Worm (Caenorhabditis elegans): Measurements from ENCODE around the gene ccch-2.
"Not testable (repeated sequence)": the region's sequence is repeated elsewhere in the genome, so short reads cannot be mapped to it uniquely, and the experiment has no call there.

Gene ccch-2

ce11 chrIV:16277291-16277690 is 711 bp upstream of the ccch-2 start, which contains the start of gene F38C2.7:
Gene F38C2.7 (minus strand): TSS chrIV:16277391.
- no peak for TF ChIP-seq tra-4 (tag; optimal IDR thresholded peaks at IDR 0.05)
- no peak for TF ChIP-seq F13C5.2 (tag; optimal IDR thresholded peaks at IDR 0.05)
- no peak for TF ChIP-seq scrt-1 (GFP tag; IDR thresholded peaks at IDR 0.05)
- no peak for TF ChIP-seq tbx-37 (GFP tag; conservative IDR thresholded peaks at IDR 0.05)
- TF ChIP-seq flt-1 (GFP tag; IDR thresholded peaks at IDR 0.05) = no peak
- TF ChIP-seq pes-1 (GFP tag; IDR thresholded peaks at IDR 0.05) = no peak
- TF ChIP-seq ceh-13 (GFP tag; optimal IDR thresholded peaks at IDR 0.05) = no peak
- TF ChIP-seq ama-1 (optimal IDR thresholded peaks at IDR 0.05) = no peak
- TF ChIP-seq ceh-36 (tag; optimal IDR thresholded peaks at IDR 0.05) = no peak
- no peak for TF ChIP-seq aly-1 (tag; optimal IDR thresholded peaks at IDR 0.05)
- no peak for TF ChIP-seq hmbx-1 (tag; optimal IDR thresholded peaks at IDR 0.05)

- TF ChIP-seq ceh-36 (tag; optimal IDR thresholded peaks at IDR 0.05) = no peak
- no peak for TF ChIP-seq F13C5.2 (tag; optimal IDR thresholded peaks at IDR 0.05)
- TF ChIP-seq tbx-37 (GFP tag; conservative IDR thresholded peaks at IDR 0.05) = no peak
- TF ChIP-seq flt-1 (GFP tag; IDR thresholded peaks at IDR 0.05) = no peak
- no peak for TF ChIP-seq B0310.2 (tag; optimal IDR thresholded peaks at IDR 0.05)
- TF ChIP-seq pes-1 (GFP tag; IDR thresholded peaks at IDR 0.05) = no peak
Observed at ce11 chrIV:16280614-16281013, 2.6 kb downstream of the ccch-2 start, which contains the start of gene clec-191. Gene clec-191 (minus strand): TSS chrIV:16280714.

ce11 chrIV:16290745-16291144 is 12.7 kb downstream of the ccch-2 start, which contains the start of gene srz-75:
Gene srz-75 (minus strand): TSS chrIV:16290845.
- TF ChIP-seq ets-7 (tag; optimal IDR thresholded peaks at IDR 0.05) (no peak), ama-1 (optimal IDR thresholded peaks at IDR 0.05) (no peak), sea-1 (GFP tag; conservative IDR thresholded peaks at IDR 0.05) (no peak), tbx-11 (GFP tag; IDR thresholded peaks at IDR 0.05) (no peak), F13C5.2 (tag; optimal IDR thresholded peaks at IDR 0.05) (no peak), scrt-1 (GFP tag; IDR thresholded peaks at IDR 0.05) (no peak), flt-1 (GFP tag; IDR thresholded peaks at IDR 0.05) (no peak), pes-1 (GFP tag; IDR thresholded peaks at IDR 0.05) (no peak)

ce11 chrIV:16293889-16294288 is 15.9 kb downstream of the ccch-2 start:
- no peak for TF ChIP-seq tbx-37 (GFP tag; conservative IDR thresholded peaks at IDR 0.05)
- no peak for TF ChIP-seq scrt-1 (GFP tag; IDR thresholded peaks at IDR 0.05)
- no peak for TF ChIP-seq ama-1 (optimal IDR thresholded peaks at IDR 0.05)
- no peak for TF ChIP-seq ets-7 (tag; optimal IDR thresholded peaks at IDR 0.05)
- TF ChIP-seq hnd-1 (tag; optimal IDR thresholded peaks at IDR 0.05) = no peak
- no peak for TF ChIP-seq tbx-11 (GFP tag; IDR thresholded peaks at IDR 0.05)
- no peak for TF ChIP-seq F13C5.2 (tag; optimal IDR thresholded peaks at IDR 0.05)
- TF ChIP-seq flt-1 (GFP tag; IDR thresholded peaks at IDR 0.05) = no peak
- no peak for TF ChIP-seq ceh-36 (tag; optimal IDR thresholded peaks at IDR 0.05)
- TF ChIP-seq aly-1 (tag; optimal IDR thresholded peaks at IDR 0.05) = no peak
- no peak for TF ChIP-seq sea-1 (GFP tag; conservative IDR thresholded peaks at IDR 0.05)
- no peak for TF ChIP-seq pes-1 (GFP tag; IDR thresholded peaks at IDR 0.05)

- TF ChIP-seq ets-7 (tag; optimal IDR thresholded peaks at IDR 0.05) = no peak
- no peak for TF ChIP-seq hnd-1 (tag; optimal IDR thresholded peaks at IDR 0.05)
- TF ChIP-seq tbx-11 (GFP tag; IDR thresholded peaks at IDR 0.05) = no peak
- no peak for TF ChIP-seq tbx-37 (GFP tag; conservative IDR thresholded peaks at IDR 0.05)
- no peak for TF ChIP-seq aly-1 (tag; optimal IDR thresholded peaks at IDR 0.05)
- TF ChIP-seq hmbx-1 (tag; optimal IDR thresholded peaks at IDR 0.05) = no peak
- no peak for TF ChIP-seq F13C5.2 (tag; optimal IDR thresholded peaks at IDR 0.05)
- TF ChIP-seq tra-4 (tag; optimal IDR thresholded peaks at IDR 0.05) = no peak
- no peak for TF ChIP-seq pes-1 (GFP tag; IDR thresholded peaks at IDR 0.05)
- no peak for TF ChIP-seq scrt-1 (GFP tag; IDR thresholded peaks at IDR 0.05)
- TF ChIP-seq B0310.2 (tag; optimal IDR thresholded peaks at IDR 0.05) = no peak
- TF ChIP-seq ama-1 (optimal IDR thresholded peaks at IDR 0.05) = no peak
- TF ChIP-seq hmg-4 (GFP tag; optimal IDR thresholded peaks at IDR 0.05) = no peak
- no peak for TF ChIP-seq sea-1 (GFP tag; conservative IDR thresholded peaks at IDR 0.05)
- TF ChIP-seq ceh-36 (tag; optimal IDR thresholded peaks at IDR 0.05) = no peak
- TF ChIP-seq ceh-13 (GFP tag; optimal IDR thresholded peaks at IDR 0.05) = no peak
Observed at ce11 chrIV:16298851-16299250, 20.8 kb downstream of the ccch-2 start, which contains the start of gene srz-72. Gene srz-72 (plus strand): TSS chrIV:16299151.

ce11 chrIV:16306918-16307317 is 28.9 kb downstream of the ccch-2 start:
- TF ChIP-seq ceh-36 (tag; optimal IDR thresholded peaks at IDR 0.05) (no peak), hnd-1 (tag; optimal IDR thresholded peaks at IDR 0.05) (no peak), hmg-4 (GFP tag; optimal IDR thresholded peaks at IDR 0.05) (no peak), tbx-37 (GFP tag; conservative IDR thresholded peaks at IDR 0.05) (no peak), tbx-11 (GFP tag; IDR thresholded peaks at IDR 0.05) (no peak), tra-4 (tag; optimal IDR thresholded peaks at IDR 0.05) (no peak), ama-1 (optimal IDR thresholded peaks at IDR 0.05) (no peak), hmbx-1 (tag; optimal IDR thresholded peaks at IDR 0.05) (no peak), sea-1 (GFP tag; conservative IDR thresholded peaks at IDR 0.05) (no peak), ceh-13 (GFP tag; optimal IDR thresholded peaks at IDR 0.05) (no peak), B0310.2 (tag; optimal IDR thresholded peaks at IDR 0.05) (no peak), aly-1 (tag; optimal IDR thresholded peaks at IDR 0.05) (no peak), scrt-1 (GFP tag; IDR thresholded peaks at IDR 0.05) (no peak), flt-1 (GFP tag; IDR thresholded peaks at IDR 0.05) (no peak), ets-7 (tag; optimal IDR thresholded peaks at IDR 0.05) (no peak), F13C5.2 (tag; optimal IDR thresholded peaks at IDR 0.05) (no peak), pes-1 (GFP tag; IDR thresholded peaks at IDR 0.05) (no peak)

- not testable (repeated sequence) for TF ChIP-seq ceh-13 (GFP tag; optimal IDR thresholded peaks at IDR 0.05); sea-1 (GFP tag; conservative IDR thresholded peaks at IDR 0.05); aly-1 (tag; optimal IDR thresholded peaks at IDR 0.05)
Observed at ce11 chrIV:16307925-16308324, 29.9 kb downstream of the ccch-2 start, which contains the start of gene rac-2. Gene rac-2 (plus strand): TSS chrIV:16308225.

- TF ChIP-seq ama-1 (optimal IDR thresholded peaks at IDR 0.05) = no peak
- TF ChIP-seq sea-1 (GFP tag; conservative IDR thresholded peaks at IDR 0.05) = no peak
- TF ChIP-seq ets-7 (tag; optimal IDR thresholded peaks at IDR 0.05) = no peak
- TF ChIP-seq hnd-1 (tag; optimal IDR thresholded peaks at IDR 0.05) = no peak
- TF ChIP-seq hmg-4 (GFP tag; optimal IDR thresholded peaks at IDR 0.05) = no peak
- TF ChIP-seq hmbx-1 (tag; optimal IDR thresholded peaks at IDR 0.05) = no peak
- TF ChIP-seq F13C5.2 (tag; optimal IDR thresholded peaks at IDR 0.05) = no peak
- TF ChIP-seq scrt-1 (GFP tag; IDR thresholded peaks at IDR 0.05) = no peak
- no peak for TF ChIP-seq pes-1 (GFP tag; IDR thresholded peaks at IDR 0.05)
- TF ChIP-seq flt-1 (GFP tag; IDR thresholded peaks at IDR 0.05) = no peak
- TF ChIP-seq B0310.2 (tag; optimal IDR thresholded peaks at IDR 0.05) = no peak
- TF ChIP-seq ceh-13 (GFP tag; optimal IDR thresholded peaks at IDR 0.05) = no peak
Observed at ce11 chrIV:16310103-16310502, 32.1 kb downstream of the ccch-2 start.

All from whole organism, early embryonic.